Worm (Caenorhabditis elegans) whole organism, midembryonic: ENCODE measurements around the gene col-78.

Experiments used
- T22C8.4 ChIP-seq: fragments of 200-800 bp; sonication (Bioruptor generic); IDR thresholded peaks from 2 replicates; pipeline ENCODE4 v1.3.6; 2022; ENCODE audit warnings: missing genetic modification characterization, missing compliant biosample characterization
- flt-1 ChIP-seq: fragments of 200-800 bp; sonication (Bioruptor generic); IDR thresholded peaks from 2 replicates; pipeline ENCODE4 v1.3.6; 2022; ENCODE audit warnings: missing genetic modification characterization, missing compliant biosample characterization
- med-1 ChIP-seq: sonication (generic microtip); optimal IDR thresholded peaks from 2 replicates; lab custom pipeline; 2017; ENCODE audit warnings: missing genetic modification characterization, mild to moderate bottlenecking, missing compliant biosample characterization, antibody characterized with exemption, missing genetic modification reagents; ENCODE audit not compliant: insufficient read depth
- ref-1 ChIP-seq: fragments of 200-800 bp; sonication (Bioruptor generic); conservative IDR thresholded peaks from 2 replicates; pipeline ENCODE4 v1.3.6; 2022; ENCODE audit warnings: missing genetic modification reagents, missing genetic modification characterization, missing compliant biosample characterization

ce11 chrII:9116404-9116803, 35.9 kb upstream of the col-78 start:
- no peak for TF ChIP-seq med-1 (GFP tag; lab: Kevin White, UChicago)
- TF ChIP-seq T22C8.4 (GFP tag; lab: Robert Waterston, UW), result no peak
- no peak for TF ChIP-seq flt-1 (GFP tag; lab: Robert Waterston, UW)
- no peak for TF ChIP-seq ref-1 (GFP tag; lab: Robert Waterston, UW)
